Fruit fly (Drosophila melanogaster): ENCODE results near the gene Snoo.

Gene Snoo

dm6 chr2L:8000578-8001040, 16.6 kb upstream of the Snoo start (continued):
- TF ChIP-seq CG12769 (tag; optimal IDR thresholded peaks at IDR 0.05), result peak; percentile 53
- peak; percentile 9 for TF ChIP-seq pum (GFP tag; optimal IDR thresholded peaks at IDR 0.05)
- TF ChIP-seq CG10654 (GFP tag; optimal IDR thresholded peaks at IDR 0.05), result no peak
- peak; percentile 65 for TF ChIP-seq ewg (GFP tag; optimal IDR thresholded peaks at IDR 0.05)
- TF ChIP-seq amos (GFP tag; IDR thresholded peaks at IDR 0.05; ENCODE audit: partially characterized antibody), result no peak
- no peak for TF ChIP-seq D19A (tag; optimal IDR thresholded peaks at IDR 0.05)
- TF ChIP-seq H15 (GFP tag; IDR thresholded peaks at IDR 0.05), result no peak
- peak; percentile 5 for TF ChIP-seq CG9817 (tag; optimal IDR thresholded peaks at IDR 0.05)
- peak; percentile 6 for TF ChIP-seq CG13775 (GFP tag; optimal IDR thresholded peaks at IDR 0.05)
- no peak for TF ChIP-seq sisA (GFP tag; IDR thresholded peaks at IDR 0.05)
- peak; percentile 43 for TF ChIP-seq bab2 (GFP tag; optimal IDR thresholded peaks at IDR 0.05)
- TF ChIP-seq Xbp1 (GFP tag; optimal IDR thresholded peaks at IDR 0.05), result peak; percentile 9
- no peak for TF ChIP-seq run (tag; optimal IDR thresholded peaks at IDR 0.05)
- no peak for TF ChIP-seq pita (GFP tag; optimal IDR thresholded peaks at IDR 0.05)
- TF ChIP-seq chm (GFP tag; IDR thresholded peaks at IDR 0.05), result no peak
- TF ChIP-seq CG10209 (GFP tag; optimal IDR thresholded peaks at IDR 0.05), result peak; percentile 3
- peak; percentile 42 for TF ChIP-seq Dip3 (GFP tag; optimal IDR thresholded peaks at IDR 0.05)
- TF ChIP-seq CG34376 (GFP tag; optimal IDR thresholded peaks at IDR 0.05), result peak; percentile 53
- TF ChIP-seq Dref (GFP tag; IDR thresholded peaks at IDR 0.05), result no peak
- peak; percentile 49 for TF ChIP-seq her (GFP tag; optimal IDR thresholded peaks at IDR 0.05)
- no peak for TF ChIP-seq jumu (GFP tag; optimal IDR thresholded peaks at IDR 0.05)
- peak; percentile 53 for TF ChIP-seq CG16815 (GFP tag; optimal IDR thresholded peaks at IDR 0.05)
- peak; percentile 1 for TF ChIP-seq ftz-f1 (GFP tag; optimal IDR thresholded peaks at IDR 0.05)
- TF ChIP-seq Hey (tag; optimal IDR thresholded peaks at IDR 0.05), result no peak
- peak; percentile 74 for TF ChIP-seq slbo (GFP tag; IDR thresholded peaks at IDR 0.05)
- TF ChIP-seq Abd-B (GFP tag; optimal IDR thresholded peaks at IDR 0.05), result no peak
- peak; percentile 12 for TF ChIP-seq Myb (GFP tag; optimal IDR thresholded peaks at IDR 0.05)
- TF ChIP-seq al (GFP tag; IDR thresholded peaks at IDR 0.05), result peak; percentile 59
- no peak for TF ChIP-seq prd (optimal IDR thresholded peaks at IDR 0.05)
- TF ChIP-seq prd (GFP tag; IDR thresholded peaks at IDR 0.05), result 0 out of 3 replicates have a peak, but pooled peaks have one; percentile 3
- TF ChIP-seq Fer3 (tag; optimal IDR thresholded peaks at IDR 0.05), result peak; percentile 27
- peak; percentile 31; the same call in 1 of the 2 replicates for TF ChIP-seq bbx (GFP tag; IDR thresholded peaks at IDR 0.05; ENCODE audit: partially characterized antibody)
- TF ChIP-seq CG13123 (GFP tag; optimal IDR thresholded peaks at IDR 0.05), result no peak
- TF ChIP-seq CG4328 (GFP tag; optimal IDR thresholded peaks at IDR 0.05), result no peak
- TF ChIP-seq Atf6 (GFP tag; IDR thresholded peaks at IDR 0.05), result peak; percentile 51; the same call in 1 of the 2 replicates
- TF ChIP-seq gro (GFP tag; optimal IDR thresholded peaks at IDR 0.05), result peak; percentile 68
- peak; percentile 53; the same call in 1 of the 3 replicates for TF ChIP-seq CG11560 (tag; IDR thresholded peaks at IDR 0.05)
- TF ChIP-seq CG13894 (tag; optimal IDR thresholded peaks at IDR 0.05), result peak; percentile 22
- peak; percentile 12; the same call in 1 of the 3 replicates for TF ChIP-seq row (GFP tag; IDR thresholded peaks at IDR 0.05)
- no peak for TF ChIP-seq fru (optimal IDR thresholded peaks at IDR 0.05)
- TF ChIP-seq CG6765 (GFP tag; optimal IDR thresholded peaks at IDR 0.05), result peak; percentile 51
- peak; percentile 12 to 20 for TF ChIP-seq Pdp1 (GFP tag; optimal IDR thresholded peaks at IDR 0.05)
- no peak for TF ChIP-seq NK7.1 (GFP tag; optimal IDR thresholded peaks at IDR 0.05)
- TF ChIP-seq exex (tag; optimal IDR thresholded peaks at IDR 0.05), result no peak

Measured in whole organism, embryonic.